Worm (Caenorhabditis elegans) whole organism, L4/young adult: ENCODE data around the gene T05A7.13.

Experiments
- W03F9.2 ChIP-seq: fragments of 150-350 bp; optimal IDR thresholded peaks from 2 replicates; lab custom pipeline; 2014; ENCODE audit warnings: missing biosample characterization, missing genetic modification characterization
- dao-5 ChIP-seq: sonication (generic microtip); optimal IDR thresholded peaks from 2 replicates; lab custom pipeline; 2016; ENCODE audit warnings: missing genotype, missing genetic modification characterization, moderate library complexity, missing compliant biosample characterization
- him-1 ChIP-seq: sonication (generic microtip); optimal IDR thresholded peaks from 2 replicates; lab custom pipeline; 2016; ENCODE audit warnings: missing genotype, missing genetic modification reagents, missing genetic modification characterization, missing compliant biosample characterization

The T05A7.13 gene

DNA sequence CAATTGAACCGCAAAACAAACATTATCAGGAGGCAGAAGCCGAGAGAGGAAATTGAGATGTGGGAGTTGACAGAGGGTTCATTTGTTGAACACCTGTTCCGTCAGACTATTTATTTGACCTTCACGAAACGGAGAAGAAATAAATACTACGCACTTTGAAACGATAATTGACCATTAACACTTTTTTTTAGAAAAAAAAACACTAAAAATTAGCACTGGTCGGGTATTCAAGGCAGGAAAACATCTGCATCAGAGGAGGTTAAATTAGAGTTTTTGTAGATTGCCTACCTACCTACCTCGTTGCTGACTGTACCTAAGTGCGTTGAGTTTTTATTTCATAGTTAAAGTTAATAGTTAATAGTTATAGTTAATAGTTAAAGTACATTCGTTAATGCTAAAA, 11.1 kb downstream of the T05A7.13 start:
- TF ChIP-seq W03F9.2 (tag; lab: Kevin White, UChicago): no peak
- no peak for TF ChIP-seq him-1
- TF ChIP-seq dao-5 (tag; lab: Kevin White, UChicago): no peak

DNA sequence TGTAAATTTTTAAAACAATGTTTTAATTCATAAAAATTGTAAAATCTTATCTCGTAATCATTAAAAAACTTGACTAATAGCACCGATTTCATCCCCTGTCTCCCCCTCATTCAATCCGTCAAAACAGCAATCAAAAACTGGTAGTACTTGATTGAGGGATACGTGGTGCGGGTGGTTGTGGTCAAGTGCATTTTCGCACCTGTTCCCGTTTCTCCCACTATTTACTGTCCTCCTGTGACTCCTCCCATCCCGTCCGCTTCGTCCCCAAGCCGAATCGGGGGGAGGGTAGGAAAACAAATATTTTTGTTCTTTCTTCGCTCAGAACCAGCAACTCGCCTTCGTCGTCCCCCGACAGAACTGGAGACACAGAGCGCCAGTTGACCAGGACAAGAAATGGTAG, 12.4 kb downstream of the T05A7.13 start, which contains the start of gene lgc-27:
Gene lgc-27 (plus strand): TSS at position 301 of the 400 bp plus-strand sequence.
- TF ChIP-seq W03F9.2 (tag; lab: Kevin White, UChicago) (no peak), him-1 (no peak), dao-5 (tag; lab: Kevin White, UChicago) (no peak)

DNA sequence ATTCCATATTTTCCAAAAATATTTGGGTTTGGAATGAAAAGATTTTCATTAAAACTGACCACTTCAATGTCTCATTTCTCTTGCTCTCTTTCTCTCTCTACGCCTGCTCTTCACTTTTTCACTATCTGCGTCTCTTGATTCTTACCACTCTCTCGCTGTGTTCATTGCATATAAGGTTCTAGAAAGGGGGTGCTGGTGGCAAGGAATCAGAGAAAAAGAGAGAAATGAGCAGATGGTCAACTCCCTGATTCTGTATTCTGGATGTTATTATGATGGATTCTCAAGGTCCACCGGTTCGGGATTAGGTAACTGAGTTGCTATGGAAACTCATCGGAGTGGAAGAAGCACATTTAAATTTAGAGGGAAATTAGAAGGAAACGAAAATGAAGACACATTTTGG, 20.4 kb downstream of the T05A7.13 start:
- TF ChIP-seq W03F9.2 (tag; lab: Kevin White, UChicago): no peak
- no peak for TF ChIP-seq dao-5 (tag; lab: Kevin White, UChicago)
- TF ChIP-seq him-1: no peak

DNA sequence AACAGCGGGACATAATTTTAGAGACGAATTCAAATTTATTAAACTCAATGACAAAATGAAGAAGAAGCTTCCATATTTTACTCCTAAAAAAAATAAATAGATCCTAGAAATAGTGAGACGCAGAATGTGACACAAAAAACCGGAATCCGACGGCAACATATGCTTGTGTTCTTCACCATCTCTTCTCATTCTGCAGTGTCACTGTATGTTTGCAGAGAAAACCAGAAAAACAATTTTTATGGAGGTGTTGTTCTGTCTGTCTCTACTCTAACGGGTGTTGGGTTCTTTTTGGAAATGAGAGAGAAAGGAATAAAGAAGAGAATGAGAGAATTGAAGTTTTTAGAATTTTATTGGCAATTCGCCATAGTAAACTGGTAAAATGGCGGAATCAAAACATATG, 22.3 kb downstream of the T05A7.13 start:
- no peak for TF ChIP-seq dao-5 (tag; lab: Kevin White, UChicago)
- TF ChIP-seq W03F9.2 (tag; lab: Kevin White, UChicago): no peak
- no peak for TF ChIP-seq him-1

DNA sequence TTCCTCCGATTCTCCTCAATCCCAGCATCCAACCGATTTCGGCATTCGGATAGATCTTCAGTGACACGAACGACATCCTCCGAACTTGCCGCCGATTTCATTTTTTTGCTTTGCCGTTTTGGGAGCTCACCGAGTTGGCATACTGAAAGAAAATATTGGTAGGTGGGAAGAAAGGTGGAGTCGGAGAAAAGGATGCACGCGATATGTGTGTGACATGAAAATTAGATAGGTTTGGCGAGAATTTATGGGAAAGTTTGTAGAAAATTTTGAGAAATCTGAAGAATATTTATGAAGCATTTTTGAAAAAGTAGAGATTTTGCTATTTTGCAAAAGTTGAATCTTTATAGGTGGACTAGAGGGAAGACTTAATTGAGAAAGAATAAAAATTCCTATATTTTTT, 22.9 kb downstream of the T05A7.13 start, which contains the start of gene che-10:
Gene che-10 (minus strand): TSS at position 101 of the 400 bp plus-strand sequence.
- TF ChIP-seq dao-5 (tag; lab: Kevin White, UChicago) (no peak), W03F9.2 (tag; lab: Kevin White, UChicago) (no peak), him-1 (no peak)

DNA sequence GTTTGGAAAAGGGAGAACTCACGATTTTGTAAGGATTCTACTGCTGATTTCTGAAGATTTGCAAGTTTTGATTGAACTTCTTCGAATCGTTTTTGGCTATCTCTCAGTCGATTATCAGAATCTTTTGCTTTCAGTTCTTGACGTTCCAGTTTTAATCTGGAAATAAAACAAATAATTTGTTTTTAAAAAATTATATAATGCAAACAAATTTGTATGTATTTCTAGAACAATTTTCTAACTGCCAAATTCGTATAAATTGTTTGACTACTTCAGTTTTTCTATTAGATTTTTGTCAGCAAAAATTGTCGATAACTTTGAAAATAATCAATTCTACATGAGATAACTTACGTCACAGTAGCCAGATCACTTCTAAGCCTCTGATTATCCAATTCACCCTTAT, 29.7 kb downstream of the T05A7.13 start:
- TF ChIP-seq him-1: no peak
- no peak for TF ChIP-seq dao-5 (tag; lab: Kevin White, UChicago)
- TF ChIP-seq W03F9.2 (tag; lab: Kevin White, UChicago): no peak

DNA sequence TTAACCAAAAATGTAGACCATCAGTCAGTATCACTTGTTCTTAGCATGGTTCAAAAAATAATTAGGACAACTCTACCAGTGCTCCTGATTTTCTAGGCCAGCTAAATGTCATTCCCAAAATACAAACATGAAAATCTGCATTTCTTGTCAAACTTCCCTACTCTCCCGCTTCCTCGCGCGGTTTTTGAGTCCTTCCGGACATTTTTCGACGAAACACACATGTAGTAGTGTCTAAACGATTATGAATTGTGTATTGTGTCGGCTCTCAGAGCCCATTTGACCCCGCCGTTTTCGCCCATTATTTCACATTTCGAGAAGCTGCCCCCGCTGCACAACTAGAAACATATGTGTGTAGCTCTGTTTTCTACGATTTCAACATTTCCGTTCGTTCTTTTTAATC, 34.6 kb downstream of the T05A7.13 start, which contains the start of gene F35D11.1:
Gene F35D11.1 (plus strand): TSS at position 301 of the 400 bp plus-strand sequence.
- TF ChIP-seq him-1: no peak
- TF ChIP-seq dao-5 (tag; lab: Kevin White, UChicago): no peak
- TF ChIP-seq W03F9.2 (tag; lab: Kevin White, UChicago): no peak

DNA sequence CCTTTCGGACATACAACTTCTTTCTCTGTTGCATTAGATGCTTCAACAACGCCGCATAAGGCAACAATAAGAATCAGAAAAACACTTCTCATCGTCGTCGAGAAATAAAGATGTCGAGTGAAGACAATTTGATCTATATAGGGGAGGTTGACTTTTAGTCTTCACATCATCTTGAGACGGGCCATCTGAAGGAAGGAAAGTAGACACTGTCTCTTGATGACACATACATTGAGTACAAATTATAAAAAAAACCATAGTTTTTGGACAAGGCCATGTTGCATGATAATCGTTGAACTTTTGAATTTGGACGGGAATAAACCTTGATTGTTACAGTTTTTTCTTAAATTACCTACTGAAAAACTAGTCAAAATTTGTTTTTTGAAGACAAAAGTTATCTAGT, 39.5 kb downstream of the T05A7.13 start, which contains the start of gene clec-139:
Gene clec-139 (minus strand): TSS at position 101 of the 400 bp plus-strand sequence.
- TF ChIP-seq W03F9.2 (tag; lab: Kevin White, UChicago) (no peak), dao-5 (tag; lab: Kevin White, UChicago) (no peak), him-1 (no peak)

DNA sequence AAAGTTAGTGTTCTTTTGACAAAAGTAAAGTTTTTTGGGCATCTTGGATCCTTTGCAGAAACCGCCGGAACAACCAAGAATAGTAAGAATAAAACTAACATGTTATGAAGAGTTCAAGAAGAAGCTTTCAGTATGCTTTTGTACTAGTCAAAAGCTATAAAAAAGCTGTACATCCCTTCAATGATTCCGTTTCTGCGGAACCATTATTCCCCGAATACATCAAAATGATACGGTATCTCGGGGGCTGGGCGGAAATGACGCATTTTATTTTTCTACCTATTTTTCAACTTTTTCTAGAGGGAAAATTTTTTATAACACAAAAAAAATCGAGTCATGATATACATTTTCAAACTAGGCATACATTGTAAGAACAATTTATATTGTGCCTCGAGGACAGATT, 41.5 kb downstream of the T05A7.13 start, which contains the start of gene clec-138:
Gene clec-138 (minus strand): TSS at position 101 of the 400 bp plus-strand sequence.
- TF ChIP-seq dao-5 (tag; lab: Kevin White, UChicago) (no peak), W03F9.2 (tag; lab: Kevin White, UChicago) (no peak), him-1 (no peak)

DNA sequence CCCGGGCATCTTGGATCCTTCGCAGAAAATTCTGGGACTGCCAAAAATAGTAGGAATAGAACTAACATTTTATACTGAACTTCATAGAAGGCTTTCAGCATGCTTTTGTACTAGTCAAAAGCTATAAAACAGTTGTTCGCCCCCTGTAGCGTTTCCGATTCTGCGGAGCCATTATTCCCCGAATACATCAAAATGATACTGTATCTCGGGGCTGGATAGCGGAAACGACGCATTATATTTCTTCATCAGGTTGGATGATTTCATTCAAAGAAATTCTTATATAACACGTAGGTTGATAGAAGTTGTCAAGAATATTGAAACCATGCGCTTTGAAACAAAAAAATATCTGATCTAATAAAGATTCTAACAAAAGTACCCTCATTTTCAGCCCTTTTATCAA, 43.2 kb downstream of the T05A7.13 start, which contains the start of gene clec-137:
Gene clec-137 (minus strand): TSS at position 101 of the 400 bp plus-strand sequence.
- TF ChIP-seq dao-5 (tag; lab: Kevin White, UChicago) (no peak), W03F9.2 (tag; lab: Kevin White, UChicago) (no peak), him-1 (no peak)

DNA sequence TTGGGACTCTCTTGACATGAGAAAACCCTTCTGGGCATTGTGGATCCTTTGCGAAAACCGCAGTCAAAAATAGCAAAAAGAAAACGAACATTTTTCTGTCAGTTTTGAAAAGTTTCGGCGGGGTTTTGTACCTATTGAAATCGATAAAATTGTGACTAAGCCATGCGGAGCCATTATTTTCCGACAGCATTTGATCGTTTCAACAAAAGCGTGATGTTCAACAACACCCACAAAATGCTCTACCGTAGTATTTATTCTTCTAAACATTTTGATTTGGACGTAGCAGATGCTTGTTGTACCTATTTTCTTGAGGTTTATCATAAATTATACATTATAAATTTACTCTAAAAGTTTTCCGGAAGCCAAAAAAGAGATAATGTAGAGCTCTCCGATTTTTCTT, 44.7 kb downstream of the T05A7.13 start, which contains the start of gene clec-136:
Gene clec-136 (minus strand): TSS at position 101 of the 400 bp plus-strand sequence.
- TF ChIP-seq W03F9.2 (tag; lab: Kevin White, UChicago) (no peak), him-1 (no peak), dao-5 (tag; lab: Kevin White, UChicago) (no peak)

DNA sequence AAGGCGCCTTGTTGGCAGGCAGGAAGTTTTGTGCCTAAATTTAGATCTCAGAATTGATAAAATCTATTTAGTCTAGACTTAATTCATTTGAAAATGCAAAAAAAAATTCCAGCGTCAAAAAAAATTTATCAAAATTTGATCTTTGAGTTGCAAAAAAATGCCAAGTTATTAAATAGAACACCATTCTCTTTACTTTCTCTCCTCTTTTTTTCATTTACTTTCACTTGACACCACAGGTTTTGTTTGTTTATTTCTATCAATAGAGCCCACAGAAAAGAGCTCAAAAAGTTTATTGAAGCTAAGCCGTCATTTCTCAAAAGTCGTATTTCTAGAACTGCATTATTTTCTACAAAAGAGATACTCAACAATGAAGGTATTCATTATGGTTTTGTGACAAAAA, 48.5 kb downstream of the T05A7.13 start, which contains the start of gene pqn-35:
Gene pqn-35 (plus strand): TSS at position 301 of the 400 bp plus-strand sequence.
- no peak for TF ChIP-seq dao-5 (tag; lab: Kevin White, UChicago)
- TF ChIP-seq him-1: no peak
- no peak for TF ChIP-seq W03F9.2 (tag; lab: Kevin White, UChicago)
